Fruit fly (Drosophila melanogaster): ENCODE results near the gene CG7988.
A peak's percentile ranks its signal among the peaks of the same experiment; 100 is the strongest.

The CG7988 gene

dm6 chr3R:18185385-18185784 is 34.9 kb upstream of the CG7988 start, which contains the start of the genes Arp5 and CG7208 (continued):
- peak; percentile 72 for TF ChIP-seq CG34376 (GFP tag; optimal IDR thresholded peaks at IDR 0.05)
- peak; percentile 91 for TF ChIP-seq CG2120 (GFP tag; optimal IDR thresholded peaks at IDR 0.05)
- peak; percentile 34 for TF ChIP-seq CG4820 (GFP tag; optimal IDR thresholded peaks at IDR 0.05)
- TF ChIP-seq klu (GFP tag; IDR thresholded peaks at IDR 0.05) = peak; percentile 60; the same call in 1 of the 2 replicates
- TF ChIP-seq Sry-β (GFP tag; optimal IDR thresholded peaks at IDR 0.05) = peak; percentile 73
- no peak for TF ChIP-seq CG11504 (tag; optimal IDR thresholded peaks at IDR 0.05)
- TF ChIP-seq sens (GFP tag) = peak; percentile 95
- no peak for TF ChIP-seq CG5953 (GFP tag; IDR thresholded peaks at IDR 0.05)
- no peak for TF ChIP-seq bowl (GFP tag; IDR thresholded peaks at IDR 0.05)
- TF ChIP-seq Dp (GFP tag; optimal IDR thresholded peaks at IDR 0.05) = peak; percentile 37
- no peak for TF ChIP-seq Poxn (GFP tag; IDR thresholded peaks at IDR 0.05)
- peak; percentile 59 for TF ChIP-seq CG11085 (GFP tag; IDR thresholded peaks at IDR 0.05)
- peak; percentile 8 for TF ChIP-seq her (GFP tag; optimal IDR thresholded peaks at IDR 0.05)
- peak; percentile 1 for TF ChIP-seq NC2β (GFP tag; optimal IDR thresholded peaks at IDR 0.05)
- TF ChIP-seq Lpt (GFP tag; optimal IDR thresholded peaks at IDR 0.05) = no peak
- TF ChIP-seq Dek (tag; optimal IDR thresholded peaks at IDR 0.05) = peak; percentile 70
- peak; percentile 53 for TF ChIP-seq tap (tag; optimal IDR thresholded peaks at IDR 0.05)
- TF ChIP-seq CG8765 (GFP tag; IDR thresholded peaks at IDR 0.05) = no peak
- TF ChIP-seq CG3838 (GFP tag; optimal IDR thresholded peaks at IDR 0.05) = peak; percentile 25
- TF ChIP-seq CG32767 (GFP tag; IDR thresholded peaks at IDR 0.05) = 0 out of 2 replicates have a peak, but pooled peaks have one; percentile 21
- TF ChIP-seq CG12769 (tag; optimal IDR thresholded peaks at IDR 0.05) = no peak
- peak; percentile 40; the same call in 1 of the 2 replicates for TF ChIP-seq Scr (GFP tag; IDR thresholded peaks at IDR 0.05; ENCODE audit: partially characterized antibody)
- no peak for TF ChIP-seq corto (GFP tag; optimal IDR thresholded peaks at IDR 0.05)
- TF ChIP-seq emc (GFP tag; optimal IDR thresholded peaks at IDR 0.05) = no peak
- TF ChIP-seq CG31388 (GFP tag; optimal IDR thresholded peaks at IDR 0.05) = peak; percentile 29
- no peak for TF ChIP-seq cg (GFP tag; optimal IDR thresholded peaks at IDR 0.05)
- TF ChIP-seq Dref (GFP tag; IDR thresholded peaks at IDR 0.05) = no peak
- no peak for TF ChIP-seq sd (tag; optimal IDR thresholded peaks at IDR 0.05)
- peak; percentile 90 for TF ChIP-seq Ets65A (GFP tag)
- peak; percentile 84 for TF ChIP-seq row (GFP tag; IDR thresholded peaks at IDR 0.05)
- TF ChIP-seq CG11398 (GFP tag; optimal IDR thresholded peaks at IDR 0.05) = no peak
- peak; percentile 57 for TF ChIP-seq ranshi (GFP tag; IDR thresholded peaks at IDR 0.05)
- TF ChIP-seq Vsx1 (GFP tag; optimal IDR thresholded peaks at IDR 0.05) = no peak
- TF ChIP-seq onecut (GFP tag; IDR thresholded peaks at IDR 0.05) = no peak
- TF ChIP-seq CG3065 (GFP tag; optimal IDR thresholded peaks at IDR 0.05) = no peak
- TF ChIP-seq Sox100B (GFP tag; optimal IDR thresholded peaks at IDR 0.05) = peak; percentile 64
- no peak for TF ChIP-seq CG5180 (GFP tag; optimal IDR thresholded peaks at IDR 0.05)
- no peak for TF ChIP-seq CG2678 (tag; optimal IDR thresholded peaks at IDR 0.05)
- TF ChIP-seq Nf-YC (tag; optimal IDR thresholded peaks at IDR 0.05) = peak; percentile 65
- TF ChIP-seq br (optimal IDR thresholded peaks at IDR 0.05) = no peak
- peak; percentile 48 for TF ChIP-seq pum (GFP tag; optimal IDR thresholded peaks at IDR 0.05)
- 0 out of 2 replicates have a peak, but pooled peaks have one; percentile 30 for TF ChIP-seq E2f1 (GFP tag; IDR thresholded peaks at IDR 0.05)
- TF ChIP-seq BtbVII (GFP tag; optimal IDR thresholded peaks at IDR 0.05) = no peak
- no peak for TF ChIP-seq Oli (tag; optimal IDR thresholded peaks at IDR 0.05)
- no peak for TF ChIP-seq CG7271 (tag; optimal IDR thresholded peaks at IDR 0.05)
- TF ChIP-seq Dip3 (GFP tag; optimal IDR thresholded peaks at IDR 0.05) = peak; percentile 70
- peak; percentile 55 for TF ChIP-seq Lhr (GFP tag; optimal IDR thresholded peaks at IDR 0.05)
- peak; percentile 76 for TF ChIP-seq Hsf (GFP tag; optimal IDR thresholded peaks at IDR 0.05)
- no peak for TF ChIP-seq CG9797 (GFP tag; optimal IDR thresholded peaks at IDR 0.05)
- TF ChIP-seq Bgb (GFP tag; IDR thresholded peaks at IDR 0.05; ENCODE audit: partially characterized antibody) = no peak
- TF ChIP-seq BEAF-32 (GFP tag; optimal IDR thresholded peaks at IDR 0.05) = peak; percentile 41
- peak; percentile 48 for TF ChIP-seq Fer2 (tag; optimal IDR thresholded peaks at IDR 0.05)

Measured in whole organism, embryonic.